Fruit fly (Drosophila melanogaster) whole organism, prepupa: ENCODE results near the gene ct.
"Not testable (repeated sequence)": the region's sequence is repeated elsewhere in the genome, so short reads cannot be mapped to it uniquely, and the experiment has no call there.

Experiments
- CG16779 ChIP-seq: fragments of 200-800 bp; sonication (Bioruptor generic); optimal IDR thresholded peaks from 3 replicates; lab custom pipeline; 2017; ENCODE audit warnings: missing biosample characterization, mild to moderate bottlenecking, missing genetic modification characterization
- CG9139 ChIP-seq: fragments of 200-800 bp; sonication (Bioruptor generic); optimal IDR thresholded peaks from 3 replicates; lab custom pipeline; 2017; ENCODE audit warnings: missing biosample characterization, mild to moderate bottlenecking, missing genetic modification characterization
- Met ChIP-seq: fragments of 200-800 bp; sonication (Bioruptor generic); optimal IDR thresholded peaks from 3 replicates; lab custom pipeline; 2016; ENCODE audit warnings: missing biosample characterization, missing genetic modification characterization
- Sox102F ChIP-seq: fragments of 200-800 bp; sonication (Bioruptor generic); optimal IDR thresholded peaks from 2 replicates; lab custom pipeline; 2016; ENCODE audit warnings: missing biosample characterization, mild to moderate bottlenecking, missing genetic modification characterization
- Sox15 ChIP-seq: fragments of 200-800 bp; sonication (Bioruptor generic); optimal IDR thresholded peaks from 3 replicates; lab custom pipeline; 2016; ENCODE audit warnings: missing biosample characterization, missing genetic modification characterization
- fkh ChIP-seq: fragments of 200-800 bp; sonication (Bioruptor generic); optimal IDR thresholded peaks from 3 replicates; lab custom pipeline; 2017; ENCODE audit warnings: missing biosample characterization, mild to moderate bottlenecking, missing genetic modification characterization, moderate library complexity
- salr ChIP-seq, 2 experiments: fragments of 200-800 bp; sonication (Bioruptor generic); optimal IDR thresholded peaks; 3 replicates each; lab custom pipeline; 2016 to 2018; ENCODE audit warnings: missing biosample characterization in 2 of 2, missing genetic modification characterization in 2 of 2, mild to moderate bottlenecking in 1 of 2
- spab ChIP-seq: fragments of 200-800 bp; sonication (Bioruptor generic); optimal IDR thresholded peaks from 2 replicates; lab custom pipeline; 2017; ENCODE audit warnings: missing biosample characterization, mild to moderate bottlenecking, missing genetic modification characterization, missing genetic modification reagents
- ss ChIP-seq, 2 experiments: fragments of 200-800 bp; sonication (Bioruptor generic); optimal IDR thresholded peaks; 2 replicates in 1 of 2; 3 replicates in 1 of 2; lab custom pipeline; 2017 to 2018; ENCODE audit warnings: mild to moderate bottlenecking in 2 of 2, missing biosample characterization in 2 of 2, missing genetic modification characterization in 2 of 2, moderate library complexity in 1 of 2

DNA sequence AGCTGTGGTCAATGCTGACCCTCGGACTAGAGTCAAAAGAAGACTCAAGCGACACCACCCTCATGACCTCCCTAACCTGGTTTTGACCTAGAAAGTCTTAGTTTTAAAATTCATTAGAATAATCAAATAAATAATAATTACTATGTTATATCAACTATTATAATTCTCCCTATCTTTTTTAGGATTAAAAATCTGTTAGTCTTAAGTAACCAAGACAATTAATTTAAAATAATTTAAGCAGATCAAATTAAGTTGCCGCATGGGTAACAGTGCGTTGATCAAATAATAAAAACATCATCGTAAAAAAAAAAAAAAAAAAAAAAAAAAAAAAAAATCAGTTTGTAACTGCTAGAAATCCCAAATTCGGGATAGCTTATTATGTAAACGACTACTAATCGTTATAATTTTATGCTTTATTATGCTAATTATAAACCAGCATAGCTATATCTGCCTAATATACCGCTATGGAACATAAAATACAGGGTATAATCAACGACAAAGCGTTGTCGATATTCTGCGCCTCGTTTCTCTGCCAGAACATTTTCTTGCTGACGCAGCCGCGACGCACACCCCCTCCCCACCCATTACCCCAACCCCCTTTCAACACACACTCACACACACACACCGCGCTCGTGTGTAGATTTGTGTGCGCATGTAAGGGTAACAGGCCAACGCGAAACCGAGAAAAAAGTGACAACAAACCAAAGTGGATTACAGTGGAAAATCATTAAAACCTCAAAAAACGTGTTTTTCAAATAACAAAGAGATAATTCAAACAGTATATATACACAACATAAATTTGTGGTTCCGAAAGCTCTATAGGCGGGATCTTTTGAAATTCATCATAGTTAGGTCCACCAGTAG is 95.0 kb downstream of the ct start:
- TF ChIP-seq Met (GFP tag; lab: Kevin White, UChicago) (peak; percentile 85), ss (GFP tag; optimal IDR thresholded peaks at IDR 0.05; lab: Kevin White, UChicago) (peak; percentile 75 to 88), CG16779 (tag; lab: Kevin White, UChicago) (peak; percentile 81), salr (GFP tag; optimal IDR thresholded peaks at IDR 0.05; lab: Kevin White, UChicago) (peak in 1 of 2 experiments; percentile 28), fkh (GFP tag; lab: Kevin White, UChicago) (peak; percentile 64), Sox102F (GFP tag; lab: Kevin White, UChicago) (peak; percentile 58)
- not testable (repeated sequence) for TF ChIP-seq CG9139, Sox15, spab (GFP tag; lab: Kevin White, UChicago)
